Worm (Caenorhabditis elegans): ENCODE measurements around the gene C10A4.13.

C10A4.13 gene

ce11 chrX:7397935-7398334 is at the start of gene C10A4.13:
Gene C10A4.13, minus strand, starts transcription at chrX:7398035.
- no peak for TF ChIP-seq cog-1 (tag; optimal IDR thresholded peaks at IDR 0.05)

- TF ChIP-seq tab-1 (GFP tag; IDR thresholded peaks at IDR 0.05) (no peak), ztf-23 (GFP tag; IDR thresholded peaks at IDR 0.05) (no peak), flt-1 (GFP tag; IDR thresholded peaks at IDR 0.05) (no peak), cog-1 (tag; optimal IDR thresholded peaks at IDR 0.05) (no peak), klf-2 (GFP tag; conservative IDR thresholded peaks at IDR 0.05) (no peak), ref-1 (GFP tag; conservative IDR thresholded peaks at IDR 0.05) (no peak), ztf-29 (GFP tag; IDR thresholded peaks at IDR 0.05) (no peak), T22C8.4 (GFP tag; IDR thresholded peaks at IDR 0.05) (no peak), med-1 (GFP tag; optimal IDR thresholded peaks at IDR 0.05; ENCODE audit: insufficient read depth) (no peak)
These were observed 49.5 kb upstream of the C10A4.13 start for ce11 chrX:7447340-7447739.

- no peak for TF ChIP-seq ztf-23 (GFP tag; IDR thresholded peaks at IDR 0.05)
These were observed 48.6 kb upstream of the C10A4.13 start for ce11 chrX:7446485-7446884.

ce11 chrX:7445734-7446133 is 47.9 kb upstream of the C10A4.13 start:
- TF ChIP-seq flt-1 (GFP tag; IDR thresholded peaks at IDR 0.05) = no peak
- TF ChIP-seq cog-1 (tag; optimal IDR thresholded peaks at IDR 0.05) = no peak

ce11 chrX:7442477-7442876 is 44.6 kb upstream of the C10A4.13 start, which contains the start of gene acl-12:
Gene acl-12, minus strand, starts transcription at chrX:7442577.
- TF ChIP-seq T22C8.4 (GFP tag; IDR thresholded peaks at IDR 0.05) (no peak), ref-1 (GFP tag; conservative IDR thresholded peaks at IDR 0.05) (no peak), flt-1 (GFP tag; IDR thresholded peaks at IDR 0.05) (no peak), tab-1 (GFP tag; IDR thresholded peaks at IDR 0.05) (no peak), med-1 (GFP tag; optimal IDR thresholded peaks at IDR 0.05; ENCODE audit: insufficient read depth) (no peak)

- no peak for TF ChIP-seq ztf-23 (GFP tag; IDR thresholded peaks at IDR 0.05)
- TF ChIP-seq flt-1 (GFP tag; IDR thresholded peaks at IDR 0.05) = no peak
- TF ChIP-seq med-1 (GFP tag; optimal IDR thresholded peaks at IDR 0.05; ENCODE audit: insufficient read depth) = no peak
- TF ChIP-seq cog-1 (tag; optimal IDR thresholded peaks at IDR 0.05) = no peak
These were observed 42.3 kb upstream of the C10A4.13 start for ce11 chrX:7440102-7440501.

ce11 chrX:7437949-7438348 is 40.1 kb upstream of the C10A4.13 start, which contains the start of gene C01C10.2:
Gene C01C10.2, minus strand, starts transcription at chrX:7438118.
- TF ChIP-seq ref-1 (GFP tag; conservative IDR thresholded peaks at IDR 0.05) = no peak
- TF ChIP-seq ztf-23 (GFP tag; IDR thresholded peaks at IDR 0.05) = no peak
- TF ChIP-seq tab-1 (GFP tag; IDR thresholded peaks at IDR 0.05) = no peak
- TF ChIP-seq med-1 (GFP tag; optimal IDR thresholded peaks at IDR 0.05; ENCODE audit: insufficient read depth) = no peak
- TF ChIP-seq flt-1 (GFP tag; IDR thresholded peaks at IDR 0.05) = no peak
- TF ChIP-seq T22C8.4 (GFP tag; IDR thresholded peaks at IDR 0.05) = no peak
- no peak for TF ChIP-seq ztf-29 (GFP tag; IDR thresholded peaks at IDR 0.05)
- no peak for TF ChIP-seq cog-1 (tag; optimal IDR thresholded peaks at IDR 0.05)
- no peak for TF ChIP-seq klf-2 (GFP tag; conservative IDR thresholded peaks at IDR 0.05)

ce11 chrX:7436912-7437311 is 39.1 kb upstream of the C10A4.13 start:
- no peak for TF ChIP-seq tab-1 (GFP tag; IDR thresholded peaks at IDR 0.05)
- no peak for TF ChIP-seq ztf-29 (GFP tag; IDR thresholded peaks at IDR 0.05)
- no peak for TF ChIP-seq med-1 (GFP tag; optimal IDR thresholded peaks at IDR 0.05; ENCODE audit: insufficient read depth)
- no peak for TF ChIP-seq ref-1 (GFP tag; conservative IDR thresholded peaks at IDR 0.05)
- no peak for TF ChIP-seq flt-1 (GFP tag; IDR thresholded peaks at IDR 0.05)
- TF ChIP-seq ztf-23 (GFP tag; IDR thresholded peaks at IDR 0.05) = no peak
- no peak for TF ChIP-seq klf-2 (GFP tag; conservative IDR thresholded peaks at IDR 0.05)
- no peak for TF ChIP-seq cog-1 (tag; optimal IDR thresholded peaks at IDR 0.05)
- TF ChIP-seq T22C8.4 (GFP tag; IDR thresholded peaks at IDR 0.05) = no peak

ce11 chrX:7433269-7433668 is 35.4 kb upstream of the C10A4.13 start, which contains the start of gene clc-5:
Gene clc-5, plus strand, starts transcription at chrX:7433569.
- no peak for TF ChIP-seq tab-1 (GFP tag; IDR thresholded peaks at IDR 0.05)
- no peak for TF ChIP-seq ref-1 (GFP tag; conservative IDR thresholded peaks at IDR 0.05)
- no peak for TF ChIP-seq klf-2 (GFP tag; conservative IDR thresholded peaks at IDR 0.05)
- TF ChIP-seq cog-1 (tag; optimal IDR thresholded peaks at IDR 0.05) = no peak
- no peak for TF ChIP-seq ztf-23 (GFP tag; IDR thresholded peaks at IDR 0.05)
- TF ChIP-seq flt-1 (GFP tag; IDR thresholded peaks at IDR 0.05) = no peak
- TF ChIP-seq ztf-29 (GFP tag; IDR thresholded peaks at IDR 0.05) = no peak
- TF ChIP-seq med-1 (GFP tag; optimal IDR thresholded peaks at IDR 0.05; ENCODE audit: insufficient read depth) = no peak
- TF ChIP-seq T22C8.4 (GFP tag; IDR thresholded peaks at IDR 0.05) = no peak

ce11 chrX:7431165-7431564 is 33.3 kb upstream of the C10A4.13 start, which contains the start of gene clc-2:
Gene clc-2, plus strand, starts transcription at chrX:7431465.
- TF ChIP-seq flt-1 (GFP tag; IDR thresholded peaks at IDR 0.05) (no peak), med-1 (GFP tag; optimal IDR thresholded peaks at IDR 0.05; ENCODE audit: insufficient read depth) (no peak), cog-1 (tag; optimal IDR thresholded peaks at IDR 0.05) (no peak), ztf-23 (GFP tag; IDR thresholded peaks at IDR 0.05) (no peak), klf-2 (GFP tag; conservative IDR thresholded peaks at IDR 0.05) (no peak), tab-1 (GFP tag; IDR thresholded peaks at IDR 0.05) (no peak), ztf-29 (GFP tag; IDR thresholded peaks at IDR 0.05) (no peak), ref-1 (GFP tag; conservative IDR thresholded peaks at IDR 0.05) (no peak), T22C8.4 (GFP tag; IDR thresholded peaks at IDR 0.05) (no peak)

ce11 chrX:7430483-7430882 is 32.6 kb upstream of the C10A4.13 start:
- TF ChIP-seq ref-1 (GFP tag; conservative IDR thresholded peaks at IDR 0.05) (no peak), med-1 (GFP tag; optimal IDR thresholded peaks at IDR 0.05; ENCODE audit: insufficient read depth) (no peak), klf-2 (GFP tag; conservative IDR thresholded peaks at IDR 0.05) (no peak)

Measured in whole organism, midembryonic.